Worm (Caenorhabditis elegans) whole organism, L1 larva: ENCODE data around the gene ZK112.4.

ENCODE experiments used
- ama-1 ChIP-seq: fragments of 150-350 bp; optimal IDR thresholded peaks from 2 replicates; lab custom pipeline; 2014
- ces-1 ChIP-seq: fragments of 150-350 bp; optimal IDR thresholded peaks from 2 replicates; lab custom pipeline; 2014; ENCODE audit warnings: missing biosample characterization, missing genetic modification reagents, missing genetic modification characterization
- egl-27 ChIP-seq, 2 experiments: fragments of 150-350 bp in 1 of 2; sonication (generic microtip); optimal IDR thresholded peaks; 3 replicates each; lab custom pipeline; 2017 to 2018; ENCODE audit warnings: missing biosample characterization in 2 of 2, missing genetic modification characterization in 2 of 2, missing genetic modification reagents in 2 of 2
- elt-3 ChIP-seq, 6 experiments: fragments of 150-350 bp in 1 of 6; sonication (generic microtip); optimal IDR thresholded peaks; 2 replicates each; lab custom pipeline; 2017 to 2018; ENCODE audit warnings: missing biosample characterization in 6 of 6, missing genetic modification characterization in 6 of 6, inconsistent platforms in 1 of 6
- fkh-10 ChIP-seq: sonication (generic microtip); optimal IDR thresholded peaks from 2 replicates; lab custom pipeline; 2017; ENCODE audit warnings: missing biosample characterization, missing genetic modification reagents, missing genetic modification characterization
- hlh-17 ChIP-seq: fragments of 200-800 bp; sonication (Bioruptor generic); optimal IDR thresholded peaks from 2 replicates; lab custom pipeline; 2018; ENCODE audit warnings: missing genetic modification characterization, mild to moderate bottlenecking, missing compliant biosample characterization, moderate library complexity, borderline replicate concordance
- lin-35 ChIP-seq, 2 experiments: fragments of 150-350 bp; optimal IDR thresholded peaks; 2 replicates each; lab custom pipeline; 2014; ENCODE audit warnings: missing biosample characterization in 2 of 2, missing genetic modification characterization in 2 of 2, missing genetic modification reagents in 2 of 2
- lsy-2 ChIP-seq, 2 experiments: fragments of 150-350 bp; optimal IDR thresholded peaks; 2 replicates each; lab custom pipeline; 2014; ENCODE audit warnings: missing biosample characterization in 2 of 2, missing genetic modification characterization in 2 of 2
- nhr-28 ChIP-seq: fragments of 150-350 bp; optimal IDR thresholded peaks from 2 replicates; lab custom pipeline; 2014; ENCODE audit warnings: missing biosample characterization, missing genetic modification characterization
- nhr-77 ChIP-seq: fragments of 150-350 bp; optimal IDR thresholded peaks from 2 replicates; lab custom pipeline; 2014; ENCODE audit warnings: missing biosample characterization, missing genetic modification characterization
- nhr-90 ChIP-seq: sonication (generic microtip); optimal IDR thresholded peaks from 2 replicates; lab custom pipeline; 2016; ENCODE audit warnings: mild to moderate bottlenecking, missing genetic modification characterization, missing compliant biosample characterization; ENCODE audit not compliant: poor library complexity
- unc-62 ChIP-seq: fragments of 150-350 bp; optimal IDR thresholded peaks from 2 replicates; lab custom pipeline; 2014; ENCODE audit warnings: missing biosample characterization, missing genetic modification reagents, missing genetic modification characterization

DNA sequence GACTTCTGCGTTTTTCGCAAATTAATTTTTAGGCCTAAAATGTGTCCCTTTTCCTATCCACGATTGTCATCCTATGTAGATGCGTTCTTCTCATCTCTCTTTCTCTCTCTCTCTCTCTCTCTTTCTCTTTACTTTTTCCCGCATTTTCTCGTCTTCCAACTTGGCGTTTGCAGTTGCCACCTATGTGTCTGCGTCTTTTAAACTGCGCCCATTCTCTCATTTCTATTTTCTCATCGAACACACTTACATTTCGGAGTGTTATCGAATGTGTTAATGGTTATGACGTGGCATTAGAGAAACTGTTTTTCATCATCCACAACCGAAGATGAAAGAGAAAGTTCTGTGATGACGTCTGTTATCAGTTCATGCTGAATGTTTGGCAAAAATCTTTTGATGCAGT lies 1.3 kb downstream of the ZK112.4 start:
- peak in 3 of 6 experiments; percentile 71 to 83 (median 78) for TF ChIP-seq elt-3 (tag; optimal IDR thresholded peaks at IDR 0.05; lab: Kevin White, UChicago)
- peak; percentile 36 to 53 for TF ChIP-seq lsy-2 (tag; optimal IDR thresholded peaks at IDR 0.05; lab: Kevin White, UChicago)
- no peak for TF ChIP-seq ces-1 (GFP tag; lab: Kevin White, UChicago)
- TF ChIP-seq lin-35 (GFP tag; optimal IDR thresholded peaks at IDR 0.05; lab: Kevin White, UChicago) = peak; percentile 18 to 25
- TF ChIP-seq nhr-77 (tag; lab: Kevin White, UChicago) = peak; percentile 34
- TF ChIP-seq hlh-17 (GFP tag; lab: Kevin White, UChicago) = no peak
- peak in 1 of 2 experiments; percentile 63 for TF ChIP-seq egl-27 (tag; optimal IDR thresholded peaks at IDR 0.05; lab: Kevin White, UChicago)
- no peak for TF ChIP-seq nhr-28 (tag; lab: Kevin White, UChicago)
- peak; percentile 24 for TF ChIP-seq ama-1 (lab: Kevin White, UChicago)
- no peak for TF ChIP-seq unc-62 (GFP tag; lab: Kevin White, UChicago)
- peak; percentile 44 for TF ChIP-seq nhr-90
- no peak for TF ChIP-seq fkh-10 (GFP tag; lab: Kevin White, UChicago)
